Comparison of ENCODE assay signal across 1 worm cellular context in genomic region chrIII:6816930-6817329, ce11.
TF ChIP-seq lines count a peak whose summit lies in the region.

Gene F28F5.4 (minus strand): TSS chrIII:6817033.

TF ChIP-seq in whole organism, L4 larva, 104 proteins besides CTCF, POLR2A, EP300 and RAD21 (continued from another document):
- TF ChIP-seq nhr-42 (GFP tag; IDR thresholded peaks at IDR 0.05; lab: Robert Waterston, UW) (no peak), fkh-10 (GFP tag; optimal IDR thresholded peaks at IDR 0.05; lab: Kevin White, UChicago) (no peak), lir-3 (tag; optimal IDR thresholded peaks at IDR 0.05; lab: Kevin White, UChicago) (no peak), mdt-29 (GFP tag; IDR thresholded peaks at IDR 0.05; lab: Robert Waterston, UW) (no peak), T26A8.4 (GFP tag; IDR thresholded peaks at IDR 0.05; lab: Robert Waterston, UW) (no peak), dpl-1 (GFP tag; optimal IDR thresholded peaks at IDR 0.05; lab: Kevin White, UChicago) (no peak), nhr-10 (tag; optimal IDR thresholded peaks at IDR 0.05; lab: Kevin White, UChicago) (no peak), tag-97 (GFP tag; IDR thresholded peaks at IDR 0.05; lab: Robert Waterston, UW) (no peak), spr-1 (tag; optimal IDR thresholded peaks at IDR 0.05; lab: Kevin White, UChicago) (no peak), lim-7 (GFP tag; IDR thresholded peaks at IDR 0.05; lab: Robert Waterston, UW) (no peak), ceh-62 (tag; optimal IDR thresholded peaks at IDR 0.05; lab: Kevin White, UChicago) (no peak), ceh-32 (tag; optimal IDR thresholded peaks at IDR 0.05; lab: Kevin White, UChicago; ENCODE audit: poor library complexity) (no peak), tra-1 (GFP tag; IDR thresholded peaks at IDR 0.05; lab: Robert Waterston, UW) (no peak), F26F4.8 (GFP tag; conservative IDR thresholded peaks at IDR 0.05; lab: Robert Waterston, UW) (no peak), ZK546.5 (tag; optimal IDR thresholded peaks at IDR 0.05; lab: Kevin White, UChicago) (no peak), sdz-12 (GFP tag; optimal IDR thresholded peaks at IDR 0.05; lab: Kevin White, UChicago) (no peak), nhr-6 (tag; optimal IDR thresholded peaks at IDR 0.05; lab: Kevin White, UChicago) (no peak), ceh-82 (tag; optimal IDR thresholded peaks at IDR 0.05; lab: Kevin White, UChicago) (no peak), mxl-2 (GFP tag; conservative IDR thresholded peaks at IDR 0.05; lab: Robert Waterston, UW) (no peak), arid-1 (GFP tag; conservative IDR thresholded peaks at IDR 0.05; lab: Robert Waterston, UW) (no peak), hlh-30 (tag; optimal IDR thresholded peaks at IDR 0.05; lab: Kevin White, UChicago; ENCODE audit: insufficient read depth) (peak; percentile 53)
